Fruit fly (Drosophila melanogaster) whole organism, embryonic: ENCODE results near the gene CG9626.

Source experiments
- B-H1 ChIP-seq: fragments of 200-800 bp; sonication (Bioruptor generic); IDR thresholded peaks from 3 replicates; pipeline ENCODE4 v1.3.6; 2022; ENCODE audit warnings: missing biosample characterization, missing genetic modification characterization
- Bgb ChIP-seq: fragments of 200-800 bp; sonication (Bioruptor generic); IDR thresholded peaks from 2 replicates; pipeline ENCODE4 v1.3.6; 2022; ENCODE audit warnings: missing biosample characterization, missing genetic modification characterization; ENCODE audit not compliant: partially characterized antibody
- CG10267 ChIP-seq: fragments of 200-800 bp; sonication (Bioruptor generic); optimal IDR thresholded peaks from 2 replicates; lab custom pipeline; 2018; ENCODE audit warnings: missing biosample characterization, mild to moderate bottlenecking, missing genetic modification characterization, moderate library complexity
- CG12155 ChIP-seq: fragments of 200-800 bp; sonication (Bioruptor generic); optimal IDR thresholded peaks from 3 replicates; lab custom pipeline; 2016; ENCODE audit warnings: missing biosample characterization, missing genetic modification characterization
- CG12659 ChIP-seq: fragments of 200-800 bp; sonication (Bioruptor generic); optimal IDR thresholded peaks from 3 replicates; lab custom pipeline; 2017; ENCODE audit warnings: mild to moderate bottlenecking, missing biosample characterization, missing genetic modification reagents, missing genetic modification characterization
- CG13287 ChIP-seq: fragments of 200-800 bp; sonication (Bioruptor generic); IDR thresholded peaks from 2 replicates; pipeline ENCODE4 v1.3.6; 2022; ENCODE audit warnings: missing biosample characterization, missing genetic modification characterization; ENCODE audit not compliant: partially characterized antibody
- CG17829 ChIP-seq: fragments of 200-800 bp; optimal IDR thresholded peaks from 2 replicates; lab custom pipeline; 2019; ENCODE audit warnings: missing biosample characterization, mild to moderate bottlenecking, missing genetic modification characterization, moderate library complexity
- CG18619 ChIP-seq: fragments of 200-800 bp; sonication (Bioruptor generic); optimal IDR thresholded peaks from 3 replicates; lab custom pipeline; 2017; ENCODE audit warnings: missing biosample characterization, mild to moderate bottlenecking, missing genetic modification characterization
- CG2116 ChIP-seq: fragments of 200-800 bp; sonication (Bioruptor generic); optimal IDR thresholded peaks from 3 replicates; lab custom pipeline; 2018; ENCODE audit warnings: missing biosample characterization, mild to moderate bottlenecking, missing genetic modification characterization
- CG2199 ChIP-seq: fragments of 200-800 bp; sonication (Bioruptor generic); IDR thresholded peaks from 3 replicates; pipeline ENCODE4 v1.3.6; 2022; ENCODE audit warnings: missing biosample characterization, missing genetic modification characterization
- CG3065 ChIP-seq: fragments of 200-800 bp; sonication (Bioruptor generic); optimal IDR thresholded peaks from 2 replicates; lab custom pipeline; 2016; ENCODE audit warnings: missing biosample characterization, missing genetic modification characterization
- CG31388 ChIP-seq: fragments of 200-800 bp; sonication (Bioruptor generic); optimal IDR thresholded peaks from 2 replicates; lab custom pipeline; 2016; ENCODE audit warnings: missing biosample characterization, missing genetic modification characterization
- CG32767 ChIP-seq: fragments of 200-800 bp; sonication (Bioruptor generic); IDR thresholded peaks from 2 replicates; pipeline ENCODE4 v1.3.6; 2022; ENCODE audit warnings: missing biosample characterization, missing genetic modification characterization
- CG33213 ChIP-seq: fragments of 200-800 bp; sonication (Bioruptor generic); optimal IDR thresholded peaks from 3 replicates; lab custom pipeline; 2016; ENCODE audit warnings: missing biosample characterization, missing genetic modification characterization
- CG7745 ChIP-seq: fragments of 200-800 bp; sonication (Bioruptor generic); optimal IDR thresholded peaks from 2 replicates; lab custom pipeline; 2018; ENCODE audit warnings: missing biosample characterization, mild to moderate bottlenecking, missing genetic modification characterization, moderate library complexity
- Deaf1 ChIP-seq: fragments of 200-800 bp; optimal IDR thresholded peaks from 3 replicates; lab custom pipeline; 2019; ENCODE audit warnings: missing biosample characterization, mild to moderate bottlenecking, missing genetic modification characterization, moderate library complexity
- Eip74EF ChIP-seq, 2 experiments: fragments of 200-800 bp in 1 of 2; fragments of >200 bp in 1 of 2; sonication (Bioruptor generic) in 1 of 2; optimal IDR thresholded peaks; 2 replicates each; lab custom pipeline; 2017 to 2019; ENCODE audit warnings: missing biosample characterization in 2 of 2, missing genetic modification characterization in 2 of 2, mild to moderate bottlenecking in 1 of 2, moderate library complexity in 1 of 2
- Ets65A ChIP-seq: fragments of 200-800 bp; sonication (Bioruptor generic); peaks from one replicate; lab custom pipeline; 2016; ENCODE audit warnings: missing biosample characterization, missing genetic modification characterization
- Lpt ChIP-seq: fragments of >200 bp; optimal IDR thresholded peaks from 2 replicates; lab custom pipeline; 2018; ENCODE audit warnings: missing biosample characterization, missing genetic modification characterization
- MBD-R2 ChIP-seq: fragments of 200-800 bp; sonication (Bioruptor generic); IDR thresholded peaks from 2 replicates; pipeline ENCODE4 v1.3.6; 2022; ENCODE audit warnings: missing biosample characterization, missing genetic modification characterization
- MTF-1 ChIP-seq: fragments of 200-800 bp; sonication (Bioruptor generic); optimal IDR thresholded peaks from 2 replicates; lab custom pipeline; 2018; ENCODE audit warnings: missing biosample characterization, mild to moderate bottlenecking, missing genetic modification characterization, borderline replicate concordance
- Myb ChIP-seq: fragments of 200-800 bp; sonication (Bioruptor generic); optimal IDR thresholded peaks from 2 replicates; lab custom pipeline; 2016; ENCODE audit warnings: missing biosample characterization, missing genetic modification characterization
- NC2α ChIP-seq: fragments of 200-800 bp; sonication (Bioruptor generic); optimal IDR thresholded peaks from 2 replicates; lab custom pipeline; 2016; ENCODE audit warnings: missing biosample characterization, missing genetic modification characterization
- NC2β ChIP-seq: fragments of 200-800 bp; sonication (Bioruptor generic); optimal IDR thresholded peaks from 2 replicates; lab custom pipeline; 2016; ENCODE audit warnings: missing biosample characterization, missing genetic modification characterization
- Neu2 ChIP-seq: fragments of 200-800 bp; sonication (Bioruptor generic); optimal IDR thresholded peaks from 3 replicates; lab custom pipeline; 2016; ENCODE audit warnings: missing biosample characterization, missing genetic modification characterization, borderline replicate concordance
- Pdp1 ChIP-seq, 2 experiments: fragments of 200-800 bp; sonication (Bioruptor generic); optimal IDR thresholded peaks; 3 replicates each; lab custom pipeline; 2016; ENCODE audit warnings: missing biosample characterization in 2 of 2, missing genetic modification characterization in 2 of 2, mild to moderate bottlenecking in 1 of 2, moderate library complexity in 1 of 2
- Ptx1 ChIP-seq: fragments of 200-800 bp; sonication (Bioruptor generic); IDR thresholded peaks from 2 replicates; pipeline ENCODE4 v1.3.6; 2022; ENCODE audit warnings: missing biosample characterization, missing genetic modification characterization
- YL-1 ChIP-seq: fragments of 200-800 bp; sonication (Bioruptor generic); optimal IDR thresholded peaks from 3 replicates; lab custom pipeline; 2017; ENCODE audit warnings: missing biosample characterization, mild to moderate bottlenecking, missing genetic modification characterization
- ab ChIP-seq: fragments of 200-800 bp; sonication (Bioruptor generic); optimal IDR thresholded peaks from 2 replicates; lab custom pipeline; 2016; ENCODE audit warnings: missing biosample characterization, missing genetic modification characterization
- bigmax ChIP-seq: fragments of 200-800 bp; sonication (Bioruptor generic); optimal IDR thresholded peaks from 2 replicates; lab custom pipeline; 2018; ENCODE audit warnings: missing biosample characterization, mild to moderate bottlenecking, missing genetic modification characterization
- corto ChIP-seq: fragments of 200-800 bp; sonication (Bioruptor generic); optimal IDR thresholded peaks from 2 replicates; lab custom pipeline; 2016; ENCODE audit warnings: missing biosample characterization, mild to moderate bottlenecking, missing genetic modification characterization, moderate library complexity
- dati ChIP-seq: fragments of 200-800 bp; sonication (Bioruptor generic); IDR thresholded peaks from 2 replicates; pipeline ENCODE4 v1.3.6; 2022; ENCODE audit warnings: missing biosample characterization, missing genetic modification characterization
- fu2 ChIP-seq: fragments of 200-800 bp; sonication (Bioruptor generic); optimal IDR thresholded peaks from 2 replicates; lab custom pipeline; 2016; ENCODE audit warnings: missing biosample characterization, missing genetic modification characterization
- gce ChIP-seq: fragments of 200-800 bp; sonication (Bioruptor generic); IDR thresholded peaks from 3 replicates; pipeline ENCODE4 v1.3.6; 2022; ENCODE audit warnings: missing biosample characterization, missing genetic modification characterization
- grau ChIP-seq: fragments of 200-800 bp; optimal IDR thresholded peaks from 3 replicates; lab custom pipeline; 2019; ENCODE audit warnings: missing biosample characterization, mild to moderate bottlenecking, missing genetic modification characterization, moderate library complexity
- lmd ChIP-seq: fragments of 200-800 bp; sonication (Bioruptor generic); IDR thresholded peaks from 2 replicates; pipeline ENCODE4 v1.3.6; 2022; ENCODE audit warnings: missing biosample characterization, missing genetic modification characterization
- lov ChIP-seq, 2 experiments: fragments of 200-800 bp in 1 of 2; fragments of >200 bp in 1 of 2; sonication (Bioruptor generic) in 1 of 2; IDR thresholded peaks in 1 of 2; optimal IDR thresholded peaks in 1 of 2; 2 replicates in 1 of 2; 3 replicates in 1 of 2; pipeline versions ENCODE4 v1.3.6 to Lab custom; 2017 to 2022; ENCODE audit warnings: missing biosample characterization in 1 of 2, missing genetic modification characterization in 1 of 2
- nau ChIP-seq: fragments of 200-800 bp; sonication (Bioruptor generic); optimal IDR thresholded peaks from 3 replicates; lab custom pipeline; 2017; ENCODE audit warnings: missing biosample characterization, mild to moderate bottlenecking, missing genetic modification characterization, missing genetic modification reagents
- nmo ChIP-seq: fragments of 200-800 bp; sonication (Bioruptor generic); optimal IDR thresholded peaks from 2 replicates; lab custom pipeline; 2018; ENCODE audit warnings: missing biosample characterization, mild to moderate bottlenecking, missing genetic modification characterization, moderate library complexity
- phol ChIP-seq: fragments of 200-800 bp; sonication (Bioruptor generic); optimal IDR thresholded peaks from 3 replicates; lab custom pipeline; 2018; ENCODE audit warnings: missing biosample characterization, mild to moderate bottlenecking, missing genetic modification characterization, moderate library complexity
- sd ChIP-seq: fragments of 200-800 bp; sonication (Bioruptor generic); optimal IDR thresholded peaks from 3 replicates; lab custom pipeline; 2018; ENCODE audit warnings: missing biosample characterization, mild to moderate bottlenecking, missing genetic modification characterization, moderate library complexity
- sens ChIP-seq: fragments of 200-800 bp; sonication (Bioruptor generic); peaks from one replicate; lab custom pipeline; 2016; ENCODE audit warnings: missing biosample characterization, missing genetic modification characterization
- sim ChIP-seq: fragments of 200-800 bp; sonication (Bioruptor generic); IDR thresholded peaks from 2 replicates; pipeline ENCODE4 v1.3.6; 2022; ENCODE audit warnings: missing biosample characterization, missing genetic modification characterization
- sisA ChIP-seq: fragments of 200-800 bp; sonication (Bioruptor generic); IDR thresholded peaks from 2 replicates; pipeline ENCODE4 v1.3.6; 2022; ENCODE audit warnings: missing biosample characterization, missing genetic modification characterization
- slbo ChIP-seq: fragments of 200-800 bp; sonication (Bioruptor generic); IDR thresholded peaks from 2 replicates; pipeline ENCODE4 v1.3.6; 2022; ENCODE audit warnings: missing biosample characterization, missing genetic modification characterization
- sna ChIP-seq: fragments of 200-800 bp; sonication (Bioruptor generic); IDR thresholded peaks from 2 replicates; pipeline ENCODE4 v1.3.6; 2022; ENCODE audit warnings: missing biosample characterization, missing genetic modification characterization; ENCODE audit not compliant: partially characterized antibody
- sr ChIP-seq: fragments of 200-800 bp; sonication (Bioruptor generic); IDR thresholded peaks from 3 replicates; pipeline ENCODE4 v1.3.6; 2022; ENCODE audit warnings: missing biosample characterization, missing genetic modification characterization
- vfl ChIP-seq: fragments of 200-800 bp; sonication (Bioruptor generic); optimal IDR thresholded peaks from 2 replicates; lab custom pipeline; 2016; ENCODE audit warnings: missing biosample characterization, missing genetic modification characterization

Gene CG9626

DNA sequence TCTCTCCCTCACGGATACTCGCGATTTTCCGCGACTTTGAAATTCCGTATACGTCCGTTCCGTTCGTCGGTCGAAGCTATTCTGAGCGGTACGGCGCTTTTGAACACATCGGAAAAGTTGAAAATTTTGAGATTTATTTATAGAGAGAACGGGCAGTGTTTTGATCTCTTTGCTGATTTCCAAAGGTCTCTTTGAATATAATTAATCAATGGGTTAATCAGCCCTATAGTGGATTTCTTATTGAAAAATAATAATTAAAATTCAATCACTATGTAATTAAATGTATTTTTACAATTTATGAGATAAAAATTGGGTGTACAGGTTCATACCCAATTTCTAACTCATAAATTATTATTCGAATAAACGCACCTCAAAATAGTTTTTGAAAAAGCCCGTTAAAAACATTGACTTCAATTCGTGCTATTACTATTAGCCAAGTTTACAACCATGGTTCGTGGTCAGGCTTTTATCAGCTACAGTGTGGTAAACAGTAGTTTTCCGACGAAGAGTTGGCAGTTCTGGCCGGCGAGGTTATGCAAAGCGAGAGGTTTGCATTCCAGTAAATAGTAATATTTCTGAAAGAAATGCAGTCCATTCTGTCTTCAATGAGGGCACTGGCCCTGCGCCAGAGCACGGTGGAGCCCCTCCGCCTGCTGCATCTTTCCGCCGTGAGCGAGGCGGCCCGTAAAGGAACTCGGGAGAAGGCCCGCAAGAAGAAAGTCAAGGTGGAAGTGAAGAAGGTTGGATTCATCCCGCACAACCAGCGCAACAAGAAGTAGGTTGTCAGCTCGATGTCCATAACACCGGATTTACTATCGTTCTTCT, at the start of gene CG9626, which contains the start of gene mRpL1 (continued):
- no peak for TF ChIP-seq corto (GFP tag; lab: Kevin White, UChicago)
- TF ChIP-seq Neu2 (GFP tag; lab: Kevin White, UChicago), result no peak
- peak; percentile 58 for TF ChIP-seq CG33213
- peak; percentile 91 for TF ChIP-seq MBD-R2 (GFP tag; lab: Robert Waterston, UW)
- TF ChIP-seq Deaf1, result peak; percentile 58
- TF ChIP-seq Lpt (GFP tag; lab: Kevin White, UChicago), result no peak
- TF ChIP-seq bigmax, result peak; percentile 93
- TF ChIP-seq CG10267 (tag; lab: Kevin White, UChicago), result peak; percentile 94
- TF ChIP-seq nau (GFP tag; lab: Kevin White, UChicago), result no peak
- TF ChIP-seq CG17829 (tag; lab: Kevin White, UChicago), result peak; percentile 45
- peak; percentile 60 for TF ChIP-seq CG13287
- peak; percentile 52 for TF ChIP-seq CG12659
- TF ChIP-seq CG2116, result peak; percentile 71
- TF ChIP-seq CG2199, result peak; percentile 51; the same call in 1 of the 3 replicates
- peak; percentile 49; the same call in 1 of the 2 replicates for TF ChIP-seq slbo
- TF ChIP-seq CG32767 (GFP tag; lab: Robert Waterston, UW), result no peak
- TF ChIP-seq ab (GFP tag; lab: Kevin White, UChicago), result no peak
- TF ChIP-seq CG18619 (GFP tag; lab: Kevin White, UChicago), result no peak
- no peak for TF ChIP-seq CG7745
- peak; percentile 30 for TF ChIP-seq grau (tag; lab: Kevin White, UChicago)
- TF ChIP-seq Myb (GFP tag; lab: Kevin White, UChicago), result peak; percentile 99
- no peak for TF ChIP-seq sna (GFP tag; lab: Robert Waterston, UW)
- TF ChIP-seq gce (GFP tag; lab: Robert Waterston, UW), result no peak
- TF ChIP-seq sim (GFP tag; lab: Robert Waterston, UW), result no peak
- peak; percentile 6 for TF ChIP-seq CG3065 (GFP tag; lab: Kevin White, UChicago)
- TF ChIP-seq sisA, result 0 out of 2 replicates have a peak, but pooled peaks have one; percentile 21
- TF ChIP-seq Eip74EF (GFP tag; optimal IDR thresholded peaks at IDR 0.05; lab: Kevin White, UChicago), result no peak
- TF ChIP-seq lov (optimal IDR thresholded peaks at IDR 0.05; lab: Kevin White, UChicago), result no peak
- no peak for TF ChIP-seq lov (GFP tag; IDR thresholded peaks at IDR 0.05; lab: Robert Waterston, UW)
- 0 out of 2 replicates have a peak, but pooled peaks have one; percentile 23 for TF ChIP-seq Bgb
- TF ChIP-seq NC2α (GFP tag; lab: Kevin White, UChicago), result no peak
- no peak for TF ChIP-seq sr (GFP tag; lab: Robert Waterston, UW)
- TF ChIP-seq NC2β, result no peak
- TF ChIP-seq nmo, result peak; percentile 57
- TF ChIP-seq CG31388 (GFP tag; lab: Kevin White, UChicago), result no peak
- peak; percentile 35 for TF ChIP-seq CG12155
- TF ChIP-seq fu2 (GFP tag; lab: Kevin White, UChicago), result peak; percentile 5
- TF ChIP-seq sd, result peak; percentile 87
- no peak for TF ChIP-seq B-H1
- peak; percentile 43 for TF ChIP-seq vfl (GFP tag; lab: Kevin White, UChicago)
- peak; percentile 79 for TF ChIP-seq YL-1
- TF ChIP-seq Ets65A (GFP tag; lab: Kevin White, UChicago), result peak; percentile 95
- no peak for TF ChIP-seq Ptx1 (GFP tag; lab: Robert Waterston, UW)
- no peak for TF ChIP-seq dati (GFP tag; lab: Robert Waterston, UW)
- TF ChIP-seq Pdp1 (GFP tag; optimal IDR thresholded peaks at IDR 0.05; lab: Kevin White, UChicago), result peak in 1 of 2 experiments; percentile 100
- TF ChIP-seq MTF-1 (GFP tag; lab: Kevin White, UChicago), result no peak
- peak; percentile 68 for TF ChIP-seq sens (GFP tag; lab: Kevin White, UChicago)
- TF ChIP-seq lmd (GFP tag; lab: Robert Waterston, UW), result 0 out of 2 replicates have a peak, but pooled peaks have one; percentile 12
- TF ChIP-seq phol (tag; lab: Kevin White, UChicago), result peak; percentile 47
